Worm (Caenorhabditis elegans): ENCODE data around the gene F34D10.9.

DNA sequence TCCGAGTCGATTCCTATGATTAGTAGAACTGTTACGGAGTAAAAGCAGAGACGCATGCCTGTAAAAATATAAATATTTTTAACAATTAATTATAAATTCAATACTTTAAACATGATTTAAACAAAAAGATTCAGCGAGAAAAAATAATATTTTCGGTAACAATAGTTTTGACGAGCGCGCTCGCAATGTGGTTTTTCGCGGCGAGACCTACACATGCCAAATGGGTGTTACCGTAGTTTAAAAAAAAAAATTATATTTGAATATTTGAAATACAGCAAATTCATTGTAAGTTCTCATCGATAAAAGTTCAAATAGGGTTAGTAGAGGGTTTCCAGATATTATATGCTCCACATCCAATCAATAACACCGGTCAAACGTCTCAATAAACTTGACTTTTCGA, 3.0 kb downstream of the F34D10.9 start, which contains the start of gene gldi-5:
- TF ChIP-seq ztf-29 (GFP tag; IDR thresholded peaks at IDR 0.05) (no peak), tab-1 (GFP tag; IDR thresholded peaks at IDR 0.05) (no peak), klf-2 (GFP tag; conservative IDR thresholded peaks at IDR 0.05) (no peak), T22C8.4 (GFP tag; IDR thresholded peaks at IDR 0.05) (no peak), flt-1 (GFP tag; IDR thresholded peaks at IDR 0.05) (no peak), med-1 (GFP tag; optimal IDR thresholded peaks at IDR 0.05; ENCODE audit: insufficient read depth) (no peak), ref-1 (GFP tag; conservative IDR thresholded peaks at IDR 0.05) (no peak), cog-1 (tag; optimal IDR thresholded peaks at IDR 0.05) (no peak)
